Fruit fly (Drosophila melanogaster) whole organism, prepupa: ENCODE measurements around the gene ich.

Experiments
- Blimp-1 ChIP-seq: fragments of 200-800 bp; sonication (Bioruptor generic); optimal IDR thresholded peaks from 3 replicates; lab custom pipeline; 2017; ENCODE audit warnings: missing biosample characterization, missing genetic modification characterization, mild to moderate bottlenecking, moderate library complexity, missing genetic modification reagents
- CG10631 ChIP-seq: fragments of 200-800 bp; sonication (Bioruptor generic); optimal IDR thresholded peaks from 2 replicates; lab custom pipeline; 2016; ENCODE audit warnings: missing biosample characterization, missing genetic modification characterization
- CG11294 ChIP-seq: fragments of 200-800 bp; sonication (Bioruptor generic); IDR thresholded peaks from 2 replicates; pipeline ENCODE4 v1.3.6; 2022; ENCODE audit warnings: missing biosample characterization, missing genetic modification characterization
- CG11762 ChIP-seq: fragments of 200-800 bp; sonication (Bioruptor generic); optimal IDR thresholded peaks from 3 replicates; lab custom pipeline; 2016; ENCODE audit warnings: missing biosample characterization, missing genetic modification characterization; ENCODE audit not compliant: insufficient read depth
- CG15336 ChIP-seq: fragments of 200-800 bp; sonication (Bioruptor generic); IDR thresholded peaks from 2 replicates; pipeline ENCODE4 v1.3.6; 2022; ENCODE audit warnings: missing biosample characterization, missing genetic modification characterization
- CG1621 ChIP-seq: fragments of 200-800 bp; sonication (Bioruptor generic); optimal IDR thresholded peaks from 3 replicates; lab custom pipeline; 2018; ENCODE audit warnings: missing biosample characterization, mild to moderate bottlenecking, missing genetic modification characterization
- CG16779 ChIP-seq: fragments of 200-800 bp; sonication (Bioruptor generic); optimal IDR thresholded peaks from 3 replicates; lab custom pipeline; 2017; ENCODE audit warnings: missing biosample characterization, mild to moderate bottlenecking, missing genetic modification characterization
- CG3032 ChIP-seq: fragments of 200-800 bp; optimal IDR thresholded peaks from 2 replicates; lab custom pipeline; 2019; ENCODE audit warnings: missing biosample characterization, mild to moderate bottlenecking, missing genetic modification characterization, moderate library complexity
- CG31627 ChIP-seq: fragments of 200-800 bp; sonication (Bioruptor generic); optimal IDR thresholded peaks from 3 replicates; lab custom pipeline; 2016; ENCODE audit warnings: missing biosample characterization, missing genetic modification characterization
- CG32006 ChIP-seq: fragments of 200-800 bp; sonication (Bioruptor generic); optimal IDR thresholded peaks from 3 replicates; lab custom pipeline; 2017; ENCODE audit warnings: missing biosample characterization, mild to moderate bottlenecking, missing genetic modification characterization
- CG34406 ChIP-seq: fragments of 200-800 bp; sonication (Bioruptor generic); optimal IDR thresholded peaks from 3 replicates; lab custom pipeline; 2016; ENCODE audit warnings: missing biosample characterization, missing genetic modification characterization
- CG3919 ChIP-seq: fragments of 200-800 bp; sonication (Bioruptor generic); optimal IDR thresholded peaks from 3 replicates; lab custom pipeline; 2016; ENCODE audit warnings: missing biosample characterization, missing genetic modification characterization
- CG6163 ChIP-seq: fragments of 200-800 bp; sonication (Bioruptor generic); IDR thresholded peaks from 3 replicates; pipeline ENCODE4 v1.3.6; 2022; ENCODE audit warnings: missing biosample characterization, missing genetic modification characterization
- CG6792 ChIP-seq: fragments of 200-800 bp; sonication (Bioruptor generic); optimal IDR thresholded peaks from 3 replicates; lab custom pipeline; 2016; ENCODE audit warnings: missing biosample characterization, missing genetic modification characterization
- CG6808 ChIP-seq: fragments of 200-800 bp; sonication (Bioruptor generic); optimal IDR thresholded peaks from 3 replicates; lab custom pipeline; 2017; ENCODE audit warnings: missing biosample characterization, missing genetic modification characterization, mild to moderate bottlenecking, moderate library complexity, missing genetic modification reagents
- CG6854 ChIP-seq: fragments of 200-800 bp; sonication (Bioruptor generic); optimal IDR thresholded peaks from 2 replicates; lab custom pipeline; 2017; ENCODE audit warnings: missing biosample characterization, mild to moderate bottlenecking, missing genetic modification characterization
- CG7368 ChIP-seq: fragments of 200-800 bp; sonication (Bioruptor generic); optimal IDR thresholded peaks from 3 replicates; lab custom pipeline; 2016; ENCODE audit warnings: missing biosample characterization, missing genetic modification characterization
- CG8319 ChIP-seq: fragments of 200-800 bp; sonication (Bioruptor generic); optimal IDR thresholded peaks from 3 replicates; lab custom pipeline; 2016; ENCODE audit warnings: missing biosample characterization, missing genetic modification characterization
- CG8632 ChIP-seq: fragments of 200-800 bp; sonication (Bioruptor generic); optimal IDR thresholded peaks from 3 replicates; lab custom pipeline; 2016; ENCODE audit warnings: missing biosample characterization, missing genetic modification characterization
- Eip75B ChIP-seq: fragments of 200-800 bp; sonication (Bioruptor generic); optimal IDR thresholded peaks from 3 replicates; lab custom pipeline; 2016; ENCODE audit warnings: missing biosample characterization, missing genetic modification characterization
- Eip78C ChIP-seq: fragments of 200-800 bp; sonication (Bioruptor generic); peaks from one replicate; lab custom pipeline; 2016; ENCODE audit warnings: missing biosample characterization, missing genetic modification characterization
- Ets21C ChIP-seq: fragments of 200-800 bp; sonication (Bioruptor generic); optimal IDR thresholded peaks from 3 replicates; lab custom pipeline; 2016; ENCODE audit warnings: missing biosample characterization, missing genetic modification characterization
- Gug ChIP-seq: fragments of 200-800 bp; sonication (Bioruptor generic); IDR thresholded peaks from 2 replicates; pipeline ENCODE4 v1.3.6; 2022; ENCODE audit warnings: missing biosample characterization, missing genetic modification characterization
- Hr38 ChIP-seq: sonication (Bioruptor generic); optimal IDR thresholded peaks from 2 replicates; lab custom pipeline; 2016; ENCODE audit warnings: missing biosample characterization, missing genetic modification characterization
- Hr39 ChIP-seq: fragments of 200-800 bp; sonication (Bioruptor generic); optimal IDR thresholded peaks from 2 replicates; lab custom pipeline; 2016; ENCODE audit warnings: missing biosample characterization, missing genetic modification characterization
- Lpt ChIP-seq: fragments of 200-800 bp; sonication (Bioruptor generic); optimal IDR thresholded peaks from 3 replicates; lab custom pipeline; 2016; ENCODE audit warnings: missing biosample characterization, missing genetic modification characterization
- Met ChIP-seq: fragments of 200-800 bp; sonication (Bioruptor generic); optimal IDR thresholded peaks from 3 replicates; lab custom pipeline; 2016; ENCODE audit warnings: missing biosample characterization, missing genetic modification characterization
- OdsH ChIP-seq: fragments of 200-800 bp; sonication (Bioruptor generic); optimal IDR thresholded peaks from 3 replicates; lab custom pipeline; 2016; ENCODE audit warnings: missing biosample characterization, missing genetic modification characterization
- Sox102F ChIP-seq: fragments of 200-800 bp; sonication (Bioruptor generic); optimal IDR thresholded peaks from 2 replicates; lab custom pipeline; 2016; ENCODE audit warnings: missing biosample characterization, mild to moderate bottlenecking, missing genetic modification characterization
- Sox14 ChIP-seq: fragments of 200-800 bp; sonication (Bioruptor generic); optimal IDR thresholded peaks from 3 replicates; lab custom pipeline; 2016; ENCODE audit warnings: missing biosample characterization, missing genetic modification characterization
- Sox15 ChIP-seq: fragments of 200-800 bp; sonication (Bioruptor generic); optimal IDR thresholded peaks from 3 replicates; lab custom pipeline; 2016; ENCODE audit warnings: missing biosample characterization, missing genetic modification characterization
- achi ChIP-seq: fragments of 200-800 bp; sonication (Bioruptor generic); optimal IDR thresholded peaks from 3 replicates; lab custom pipeline; 2016; ENCODE audit warnings: missing biosample characterization, missing genetic modification characterization
- acj6 ChIP-seq: fragments of 200-800 bp; sonication (Bioruptor generic); optimal IDR thresholded peaks from 3 replicates; lab custom pipeline; 2016; ENCODE audit warnings: missing biosample characterization, missing genetic modification characterization
- cyc ChIP-seq: fragments of 200-800 bp; sonication (Bioruptor generic); optimal IDR thresholded peaks from 3 replicates; lab custom pipeline; 2016; ENCODE audit warnings: missing biosample characterization, missing genetic modification characterization
- dac ChIP-seq: fragments of 200-800 bp; sonication (Bioruptor generic); optimal IDR thresholded peaks from 2 replicates; lab custom pipeline; 2017; ENCODE audit warnings: missing biosample characterization, mild to moderate bottlenecking, missing genetic modification characterization
- dsx ChIP-seq: fragments of 200-800 bp; optimal IDR thresholded peaks from 3 replicates; lab custom pipeline; 2019; ENCODE audit warnings: missing biosample characterization, mild to moderate bottlenecking, missing genetic modification characterization, moderate library complexity; ENCODE audit not compliant: poor library complexity, severe bottlenecking
- eg ChIP-seq: fragments of 200-800 bp; sonication (Bioruptor generic); IDR thresholded peaks from 3 replicates; pipeline ENCODE4 v1.3.6; 2022; ENCODE audit warnings: missing biosample characterization, missing genetic modification characterization
- esn ChIP-seq: fragments of 200-800 bp; sonication (Bioruptor generic); optimal IDR thresholded peaks from 2 replicates; lab custom pipeline; 2016; ENCODE audit warnings: missing biosample characterization, mild to moderate bottlenecking, missing genetic modification characterization, moderate library complexity
- fd59A ChIP-seq: fragments of 200-800 bp; sonication (Bioruptor generic); optimal IDR thresholded peaks from 2 replicates; lab custom pipeline; 2017; ENCODE audit warnings: missing biosample characterization, mild to moderate bottlenecking, missing genetic modification characterization, missing genetic modification reagents
- fkh ChIP-seq: fragments of 200-800 bp; sonication (Bioruptor generic); optimal IDR thresholded peaks from 3 replicates; lab custom pipeline; 2017; ENCODE audit warnings: missing biosample characterization, mild to moderate bottlenecking, missing genetic modification characterization, moderate library complexity
- lz ChIP-seq: fragments of 200-800 bp; sonication (Bioruptor generic); optimal IDR thresholded peaks from 3 replicates; lab custom pipeline; 2016; ENCODE audit warnings: missing biosample characterization, missing genetic modification characterization
- net ChIP-seq: fragments of 200-800 bp; sonication (Bioruptor generic); optimal IDR thresholded peaks from 3 replicates; lab custom pipeline; 2016; ENCODE audit warnings: missing biosample characterization, missing genetic modification characterization
- pdm3 ChIP-seq: fragments of 200-800 bp; sonication (Bioruptor generic); optimal IDR thresholded peaks from 3 replicates; lab custom pipeline; 2016; ENCODE audit warnings: missing biosample characterization, missing genetic modification characterization
- salr ChIP-seq, 2 experiments: fragments of 200-800 bp; sonication (Bioruptor generic); optimal IDR thresholded peaks; 3 replicates each; lab custom pipeline; 2016 to 2018; ENCODE audit warnings: missing biosample characterization in 2 of 2, missing genetic modification characterization in 2 of 2, mild to moderate bottlenecking in 1 of 2
- spab ChIP-seq: fragments of 200-800 bp; sonication (Bioruptor generic); optimal IDR thresholded peaks from 2 replicates; lab custom pipeline; 2017; ENCODE audit warnings: missing biosample characterization, mild to moderate bottlenecking, missing genetic modification characterization, missing genetic modification reagents
- ss ChIP-seq, 2 experiments: fragments of 200-800 bp; sonication (Bioruptor generic); optimal IDR thresholded peaks; 2 replicates in 1 of 2; 3 replicates in 1 of 2; lab custom pipeline; 2017 to 2018; ENCODE audit warnings: mild to moderate bottlenecking in 2 of 2, missing biosample characterization in 2 of 2, missing genetic modification characterization in 2 of 2, moderate library complexity in 1 of 2
- svp ChIP-seq: fragments of 200-800 bp; sonication (Bioruptor generic); peaks from one replicate; lab custom pipeline; 2016; ENCODE audit warnings: missing biosample characterization, missing genetic modification characterization

Gene ich

DNA sequence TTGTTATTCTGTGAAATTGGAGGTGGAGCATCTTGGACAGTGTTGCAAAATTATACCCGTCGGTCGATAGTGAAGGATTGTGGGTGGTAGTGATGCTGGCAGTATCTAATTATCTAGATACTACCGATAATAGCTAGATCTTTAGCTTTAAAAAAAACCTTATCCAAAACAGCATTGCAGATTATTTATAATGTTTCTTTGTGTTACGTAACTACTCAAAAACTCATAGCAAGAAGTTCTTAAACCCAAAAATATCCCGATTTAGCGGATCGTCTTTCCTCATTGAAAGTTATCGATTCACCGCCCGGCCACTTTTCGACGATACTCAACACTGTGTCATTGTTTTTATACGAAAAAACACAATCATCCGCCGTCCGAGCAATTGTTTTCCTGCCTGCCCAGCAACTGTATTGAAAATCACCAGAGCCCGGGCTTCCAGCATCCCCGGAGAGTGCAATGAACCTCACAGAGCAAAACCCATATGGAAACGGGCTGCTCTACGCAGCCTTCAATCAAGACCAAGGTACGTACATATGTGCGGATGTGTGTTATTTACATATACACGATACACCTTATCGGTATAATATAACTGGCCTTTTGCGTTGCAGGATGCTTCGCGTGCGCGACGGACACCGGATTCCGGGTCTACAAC lies 30.2 kb upstream of the ich start, which contains the start of gene CG11975 (continued):
- TF ChIP-seq Met (GFP tag; lab: Kevin White, UChicago), result no peak
- TF ChIP-seq Sox102F, result no peak
- TF ChIP-seq CG31627, result peak; percentile 73
- TF ChIP-seq CG8632, result no peak
- TF ChIP-seq CG11294 (GFP tag; lab: Robert Waterston, UW), result 0 out of 2 replicates have a peak, but pooled peaks have one; percentile 21
- peak; percentile 85 for TF ChIP-seq lz (GFP tag; lab: Kevin White, UChicago)
- 0 out of 2 replicates have a peak, but pooled peaks have one; percentile 33 for TF ChIP-seq Gug
- TF ChIP-seq achi (GFP tag; lab: Kevin White, UChicago), result peak; percentile 69
- TF ChIP-seq fkh, result no peak
- no peak for TF ChIP-seq CG32006 (GFP tag; lab: Kevin White, UChicago)
- no peak for TF ChIP-seq Hr38 (GFP tag; lab: Kevin White, UChicago)
- TF ChIP-seq CG6163 (GFP tag; lab: Robert Waterston, UW), result peak; percentile 46; the same call in 2 of the 3 replicates
- TF ChIP-seq dac (GFP tag; lab: Kevin White, UChicago), result no peak
- peak; percentile 58 for TF ChIP-seq CG6792 (GFP tag; lab: Kevin White, UChicago)
- TF ChIP-seq Ets21C, result no peak
- no peak for TF ChIP-seq CG15336 (GFP tag; lab: Robert Waterston, UW)
- no peak for TF ChIP-seq ss (GFP tag; optimal IDR thresholded peaks at IDR 0.05; lab: Kevin White, UChicago)
- no peak for TF ChIP-seq CG1621 (tag; lab: Kevin White, UChicago)
- TF ChIP-seq, all 60 proteins: peak for 29

DNA sequence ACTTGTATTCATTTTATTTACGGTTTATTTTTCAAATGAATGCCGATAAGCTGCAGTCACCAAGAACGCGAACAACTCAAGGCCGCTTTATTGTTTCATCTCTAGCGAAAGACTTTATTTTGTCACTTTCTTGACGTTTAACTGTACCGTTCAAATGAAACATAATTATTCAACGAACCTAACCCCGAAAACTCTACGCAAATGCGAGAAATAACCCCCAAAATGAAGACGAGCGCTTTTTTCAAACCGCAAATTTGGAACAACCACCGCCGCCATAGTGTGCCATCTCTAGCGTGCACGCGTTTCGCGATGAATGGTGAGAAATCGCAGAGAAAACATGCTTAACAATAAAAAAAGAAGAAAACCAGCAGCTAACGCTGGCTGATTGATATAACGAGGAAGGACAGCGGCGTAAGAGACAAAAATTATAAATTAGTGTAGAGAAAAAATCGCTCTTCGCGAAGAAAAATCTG lies 21.8 kb upstream of the ich start, which contains the start of gene CG11970:
TSS of gene CG11970 (plus strand) at position 117 of the 473 bp plus-strand sequence.
- TF ChIP-seq CG6808 (no peak), CG11294 (GFP tag; lab: Robert Waterston, UW) (no peak), Hr38 (GFP tag; lab: Kevin White, UChicago) (no peak), esn (GFP tag; lab: Kevin White, UChicago) (peak; percentile 58), CG11762 (GFP tag; lab: Kevin White, UChicago) (no peak), CG1621 (tag; lab: Kevin White, UChicago) (no peak), OdsH (GFP tag; lab: Kevin White, UChicago) (no peak), fd59A (GFP tag; lab: Kevin White, UChicago) (no peak), acj6 (GFP tag; lab: Kevin White, UChicago) (no peak), CG3032 (tag; lab: Kevin White, UChicago) (no peak), CG8319 (GFP tag; lab: Kevin White, UChicago) (peak; percentile 11), CG10631 (no peak), CG6163 (GFP tag; lab: Robert Waterston, UW) (no peak), CG3919 (GFP tag; lab: Kevin White, UChicago) (no peak), fkh (no peak), Ets21C (no peak), CG7368 (GFP tag; lab: Kevin White, UChicago) (no peak), ss (GFP tag; optimal IDR thresholded peaks at IDR 0.05; lab: Kevin White, UChicago) (no peak), cyc (GFP tag; lab: Kevin White, UChicago) (peak; percentile 44), eg (peak; percentile 53; the same call in 2 of the 3 replicates), Eip78C (GFP tag; lab: Kevin White, UChicago) (no peak), Eip75B (GFP tag; lab: Kevin White, UChicago) (no peak), pdm3 (GFP tag; lab: Kevin White, UChicago) (no peak), CG15336 (GFP tag; lab: Robert Waterston, UW) (0 out of 2 replicates have a peak, but pooled peaks have one; percentile 22), Sox15 (peak; percentile 25), Blimp-1 (GFP tag; lab: Kevin White, UChicago) (no peak), CG6854 (peak; percentile 11), net (GFP tag; lab: Kevin White, UChicago) (no peak), dac (GFP tag; lab: Kevin White, UChicago) (no peak), achi (GFP tag; lab: Kevin White, UChicago) (no peak), spab (GFP tag; lab: Kevin White, UChicago) (no peak), Sox14 (GFP tag; lab: Kevin White, UChicago) (peak; percentile 32), Lpt (GFP tag; lab: Kevin White, UChicago) (no peak), salr (GFP tag; optimal IDR thresholded peaks at IDR 0.05; lab: Kevin White, UChicago) (no peak), dsx (GFP tag; lab: Kevin White, UChicago) (no peak), svp (GFP tag; lab: Kevin White, UChicago) (no peak), Hr39 (GFP tag; lab: Kevin White, UChicago) (peak; percentile 61), CG34406 (GFP tag; lab: Kevin White, UChicago) (no peak), CG31627 (peak; percentile 46), CG6792 (GFP tag; lab: Kevin White, UChicago) (no peak), CG8632 (no peak), CG16779 (tag; lab: Kevin White, UChicago) (no peak)
